Worm (Caenorhabditis elegans): ENCODE data around the gene sri-43.

The sri-43 gene

ce11 chrII:3096060-3096459 lies 48.4 kb downstream of the sri-43 start, which contains the start of gene srg-23:
TSS of gene srg-23 (minus strand) at chrII:3096160.
- no peak for TF ChIP-seq unc-3 (GFP tag; conservative IDR thresholded peaks at IDR 0.05)
- no peak for TF ChIP-seq unc-3 (tag; optimal IDR thresholded peaks at IDR 0.05)
- no peak for TF ChIP-seq ceh-6 (GFP tag; optimal IDR thresholded peaks at IDR 0.05)
- TF ChIP-seq unc-55 (GFP tag; optimal IDR thresholded peaks at IDR 0.05), result no peak
- TF ChIP-seq ceh-48 (tag; optimal IDR thresholded peaks at IDR 0.05), result no peak
- TF ChIP-seq ceh-34 (tag; optimal IDR thresholded peaks at IDR 0.05), result no peak
- TF ChIP-seq npax-4 (tag; optimal IDR thresholded peaks at IDR 0.05), result no peak
- TF ChIP-seq sox-4 (tag; optimal IDR thresholded peaks at IDR 0.05), result no peak
- no peak for TF ChIP-seq gmeb-2 (tag; optimal IDR thresholded peaks at IDR 0.05)
- no peak for TF ChIP-seq ceh-19 (GFP tag; optimal IDR thresholded peaks at IDR 0.05)
- TF ChIP-seq ceh-14 (tag; optimal IDR thresholded peaks at IDR 0.05), result no peak
- no peak for TF ChIP-seq dmd-4 (tag; optimal IDR thresholded peaks at IDR 0.05; ENCODE audit: borderline replicate concordance)
- no peak for TF ChIP-seq pat-9 (tag; optimal IDR thresholded peaks at IDR 0.05)
- TF ChIP-seq hlh-8 (tag; optimal IDR thresholded peaks at IDR 0.05), result no peak
- TF ChIP-seq ceh-2 (tag; optimal IDR thresholded peaks at IDR 0.05), result no peak
- no peak for TF ChIP-seq lim-6 (tag; optimal IDR thresholded peaks at IDR 0.05)
- no peak for TF ChIP-seq che-1 (tag; optimal IDR thresholded peaks at IDR 0.05)
